Worm (Caenorhabditis elegans) whole organism, late embryonic: ENCODE results near the gene ZK892.3.

ENCODE experiments used
- C08G9.2 ChIP-seq: sonication (generic microtip); optimal IDR thresholded peaks from 2 replicates; lab custom pipeline; 2016; ENCODE audit warnings: mild to moderate bottlenecking, missing genetic modification characterization, moderate library complexity, missing compliant biosample characterization
- F13H6.1 ChIP-seq: sonication (generic microtip); optimal IDR thresholded peaks from 2 replicates; lab custom pipeline; 2016; ENCODE audit warnings: missing genetic modification characterization, missing compliant biosample characterization
- K02D7.2 ChIP-seq: sonication (generic microtip); optimal IDR thresholded peaks from 2 replicates; lab custom pipeline; 2017; ENCODE audit warnings: mild to moderate bottlenecking, missing genetic modification characterization, missing compliant biosample characterization
- K09A11.1 ChIP-seq: sonication (generic microtip); optimal IDR thresholded peaks from 2 replicates; lab custom pipeline; 2017; ENCODE audit warnings: antibody characterized with exemption, mild to moderate bottlenecking, missing genetic modification characterization, missing compliant biosample characterization; ENCODE audit not compliant: insufficient read depth
- T23F11.4 ChIP-seq: fragments of 200-800 bp; sonication (Bioruptor generic); optimal IDR thresholded peaks from 2 replicates; lab custom pipeline; 2018; ENCODE audit warnings: mild to moderate bottlenecking, missing genetic modification characterization, missing compliant biosample characterization
- Y22D7AL.16 ChIP-seq: sonication (generic microtip); optimal IDR thresholded peaks from 2 replicates; lab custom pipeline; 2016; ENCODE audit warnings: missing genetic modification characterization, missing compliant biosample characterization
- ama-1 ChIP-seq: fragments of 150-350 bp; optimal IDR thresholded peaks from 2 replicates; lab custom pipeline; 2014
- ceh-19 ChIP-seq: fragments of 200-800 bp; sonication (Bioruptor generic); optimal IDR thresholded peaks from 2 replicates; lab custom pipeline; 2018; ENCODE audit warnings: mild to moderate bottlenecking, missing genetic modification characterization, missing compliant biosample characterization
- ceh-24 ChIP-seq: sonication (generic microtip); optimal IDR thresholded peaks from 2 replicates; lab custom pipeline; 2016; ENCODE audit warnings: mild to moderate bottlenecking, missing genetic modification characterization, missing compliant biosample characterization
- ceh-30 ChIP-seq: fragments of 150-350 bp; optimal IDR thresholded peaks from 2 replicates; lab custom pipeline; 2014; ENCODE audit warnings: missing biosample characterization, missing genetic modification characterization
- ceh-31 ChIP-seq: sonication (generic microtip); optimal IDR thresholded peaks from 2 replicates; lab custom pipeline; 2016; ENCODE audit warnings: missing genetic modification characterization, missing compliant biosample characterization
- ceh-34 ChIP-seq: sonication (generic microtip); optimal IDR thresholded peaks from 2 replicates; lab custom pipeline; 2016; ENCODE audit warnings: mild to moderate bottlenecking, missing genetic modification characterization, missing compliant biosample characterization
- ceh-45 ChIP-seq: fragments of 200-800 bp; sonication (Bioruptor generic); IDR thresholded peaks from 2 replicates; pipeline ENCODE4 v1.3.6; 2022; ENCODE audit warnings: missing genetic modification reagents, missing genetic modification characterization, missing compliant biosample characterization
- ceh-48 ChIP-seq: sonication (generic microtip); optimal IDR thresholded peaks from 2 replicates; lab custom pipeline; 2016; ENCODE audit warnings: missing genetic modification characterization, inconsistent platforms, missing compliant biosample characterization
- ceh-6 ChIP-seq: fragments of 200-800 bp; sonication (Bioruptor generic); optimal IDR thresholded peaks from 2 replicates; lab custom pipeline; 2018; ENCODE audit warnings: mild to moderate bottlenecking, missing genetic modification characterization, missing compliant biosample characterization
- ceh-9 ChIP-seq: sonication (generic microtip); optimal IDR thresholded peaks from 2 replicates; lab custom pipeline; 2016; ENCODE audit warnings: mild to moderate bottlenecking, missing genetic modification characterization, inconsistent platforms, missing compliant biosample characterization
- che-1 ChIP-seq: sonication (generic microtip); optimal IDR thresholded peaks from 2 replicates; lab custom pipeline; 2016; ENCODE audit warnings: mild to moderate bottlenecking, missing genetic modification characterization, missing compliant biosample characterization
- dve-1 ChIP-seq: sonication (generic microtip); optimal IDR thresholded peaks from 2 replicates; lab custom pipeline; 2017; ENCODE audit warnings: antibody characterized with exemption, mild to moderate bottlenecking, missing genetic modification characterization, missing compliant biosample characterization
- elt-2 ChIP-seq: sonication (generic microtip); optimal IDR thresholded peaks from 2 replicates; lab custom pipeline; 2016; ENCODE audit warnings: missing genetic modification reagents, missing genetic modification characterization, missing compliant biosample characterization
- elt-4 ChIP-seq: sonication (generic microtip); optimal IDR thresholded peaks from 2 replicates; lab custom pipeline; 2016; ENCODE audit warnings: missing genetic modification characterization, missing compliant biosample characterization
- ets-4 ChIP-seq: sonication (generic microtip); optimal IDR thresholded peaks from 2 replicates; lab custom pipeline; 2016; ENCODE audit warnings: missing genetic modification characterization, missing compliant biosample characterization
- eyg-1 ChIP-seq: sonication (generic microtip); optimal IDR thresholded peaks from 2 replicates; lab custom pipeline; 2016; ENCODE audit warnings: missing genotype, missing genetic modification characterization, missing compliant biosample characterization
- fkh-6 ChIP-seq: sonication (generic microtip); optimal IDR thresholded peaks from 2 replicates; lab custom pipeline; 2016; ENCODE audit warnings: missing genetic modification characterization, missing compliant biosample characterization
- gmeb-2 ChIP-seq: sonication (generic microtip); optimal IDR thresholded peaks from 2 replicates; lab custom pipeline; 2016; ENCODE audit warnings: missing genetic modification characterization, inconsistent platforms, missing compliant biosample characterization
- hlh-13 ChIP-seq: fragments of 200-800 bp; sonication (Bioruptor generic); optimal IDR thresholded peaks from 2 replicates; lab custom pipeline; 2018; ENCODE audit warnings: mild to moderate bottlenecking, missing genetic modification characterization, missing compliant biosample characterization
- hlh-15 ChIP-seq: sonication (generic microtip); optimal IDR thresholded peaks from 2 replicates; lab custom pipeline; 2016; ENCODE audit warnings: missing genetic modification characterization, missing compliant biosample characterization
- hlh-8 ChIP-seq: sonication (generic microtip); optimal IDR thresholded peaks from 2 replicates; lab custom pipeline; 2016; ENCODE audit warnings: missing genotype, missing genetic modification characterization, missing compliant biosample characterization
- lim-6 ChIP-seq: sonication (generic microtip); optimal IDR thresholded peaks from 2 replicates; lab custom pipeline; 2016; ENCODE audit warnings: missing genetic modification characterization, missing compliant biosample characterization
- mec-3 ChIP-seq: sonication (generic microtip); optimal IDR thresholded peaks from 2 replicates; lab custom pipeline; 2016; ENCODE audit warnings: borderline replicate concordance, missing genetic modification characterization, missing compliant biosample characterization
- pax-1 ChIP-seq: fragments of 150-350 bp; optimal IDR thresholded peaks from 2 replicates; lab custom pipeline; 2014; ENCODE audit warnings: missing biosample characterization, missing genetic modification characterization
- pha-2 ChIP-seq: sonication (generic microtip); optimal IDR thresholded peaks from 2 replicates; lab custom pipeline; 2017; ENCODE audit warnings: mild to moderate bottlenecking, missing genetic modification characterization, missing compliant biosample characterization
- pha-4 ChIP-seq: fragments of 150-350 bp; optimal IDR thresholded peaks from 2 replicates; lab custom pipeline; 2018; ENCODE audit warnings: missing biosample characterization, missing genetic modification reagents, missing genetic modification characterization
- pros-1 ChIP-seq: fragments of 150-350 bp; optimal IDR thresholded peaks from 2 replicates; lab custom pipeline; 2014; ENCODE audit warnings: missing biosample characterization, missing genetic modification reagents, missing genetic modification characterization
- rnt-1 ChIP-seq: sonication (generic microtip); optimal IDR thresholded peaks from 2 replicates; lab custom pipeline; 2016; ENCODE audit warnings: missing genetic modification characterization, missing compliant biosample characterization
- sdc-2 ChIP-seq: sonication (generic microtip); optimal IDR thresholded peaks from 2 replicates; lab custom pipeline; 2016; ENCODE audit warnings: missing genotype, missing genetic modification characterization, missing compliant biosample characterization
- sox-4 ChIP-seq: sonication (generic microtip); optimal IDR thresholded peaks from 2 replicates; lab custom pipeline; 2017; ENCODE audit warnings: mild to moderate bottlenecking, missing genetic modification characterization, inconsistent platforms, missing compliant biosample characterization
- syd-9 ChIP-seq: sonication (generic microtip); optimal IDR thresholded peaks from 2 replicates; lab custom pipeline; 2016; ENCODE audit warnings: mild to moderate bottlenecking, missing genetic modification characterization, moderate library complexity, missing compliant biosample characterization
- tbx-2 ChIP-seq: sonication (generic microtip); optimal IDR thresholded peaks from 2 replicates; lab custom pipeline; 2016; ENCODE audit warnings: missing genetic modification characterization, missing compliant biosample characterization
- unc-3 ChIP-seq, 2 experiments: fragments of 200-800 bp in 1 of 2; sonication (Bioruptor generic) in 1 of 2; sonication (generic microtip) in 1 of 2; conservative IDR thresholded peaks in 1 of 2; optimal IDR thresholded peaks in 1 of 2; 2 replicates each; pipeline versions ENCODE4 v1.3.6 to Lab custom; 2016 to 2022; ENCODE audit warnings: missing compliant biosample characterization in 2 of 2, missing genetic modification characterization in 2 of 2, missing genetic modification reagents in 1 of 2
- unc-55 ChIP-seq: sonication (generic microtip); optimal IDR thresholded peaks from 2 replicates; lab custom pipeline; 2017; ENCODE audit warnings: missing biosample characterization, missing genetic modification reagents, missing genetic modification characterization
- unc-86 ChIP-seq: sonication (generic microtip); optimal IDR thresholded peaks from 2 replicates; lab custom pipeline; 2016; ENCODE audit warnings: missing genetic modification characterization, missing compliant biosample characterization
- zip-5 ChIP-seq: sonication (generic microtip); optimal IDR thresholded peaks from 2 replicates; lab custom pipeline; 2016; ENCODE audit warnings: missing genetic modification characterization, missing compliant biosample characterization

Gene ZK892.3

ce11 chrII:10012490-10012889 lies 10.8 kb downstream of the ZK892.3 start:
- TF ChIP-seq elt-2 (tag; lab: Kevin White, UChicago) (no peak), gmeb-2 (tag; lab: Kevin White, UChicago) (no peak), hlh-8 (tag; lab: Kevin White, UChicago) (no peak), pax-1 (tag; lab: Kevin White, UChicago) (no peak), zip-5 (tag; lab: Kevin White, UChicago) (no peak), mec-3 (no peak), rnt-1 (tag; lab: Kevin White, UChicago) (no peak), ceh-48 (tag; lab: Kevin White, UChicago) (no peak), pros-1 (tag; lab: Kevin White, UChicago) (no peak), K09A11.1 (tag; lab: Kevin White, UChicago) (no peak), eyg-1 (no peak), ceh-24 (tag; lab: Kevin White, UChicago) (no peak), hlh-15 (tag; lab: Kevin White, UChicago) (no peak), ceh-9 (no peak), sdc-2 (tag; lab: Kevin White, UChicago) (no peak), ceh-45 (GFP tag; lab: Robert Waterston, UW) (no peak), pha-2 (tag; lab: Kevin White, UChicago) (no peak)

ce11 chrII:10014384-10014783 lies 12.7 kb downstream of the ZK892.3 start:
- TF ChIP-seq unc-55 (no peak), ceh-30 (no peak), che-1 (no peak), C08G9.2 (tag; lab: Kevin White, UChicago) (no peak), T23F11.4 (no peak), fkh-6 (tag; lab: Kevin White, UChicago) (no peak), sox-4 (tag; lab: Kevin White, UChicago) (no peak), tbx-2 (tag; lab: Kevin White, UChicago) (no peak), mec-3 (no peak), ceh-19 (GFP tag; lab: Kevin White, UChicago) (no peak), elt-4 (no peak)

ce11 chrII:10016013-10016412 lies 14.4 kb downstream of the ZK892.3 start, which contains the start of gene lec-2:
Gene lec-2, minus strand, starts transcription at chrII:10016183.
- no peak for TF ChIP-seq dve-1 (tag; lab: Kevin White, UChicago)

ce11 chrII:10017528-10017927 lies 15.9 kb downstream of the ZK892.3 start:
- TF ChIP-seq Y22D7AL.16, result no peak
- no peak for TF ChIP-seq ceh-48 (tag; lab: Kevin White, UChicago)
- TF ChIP-seq F13H6.1 (tag; lab: Kevin White, UChicago), result no peak
- TF ChIP-seq T23F11.4, result no peak
- TF ChIP-seq unc-3 (GFP tag; conservative IDR thresholded peaks at IDR 0.05; lab: Robert Waterston, UW), result no peak
- TF ChIP-seq unc-3 (tag; optimal IDR thresholded peaks at IDR 0.05; lab: Kevin White, UChicago), result no peak
- TF ChIP-seq pax-1 (tag; lab: Kevin White, UChicago), result no peak
- TF ChIP-seq tbx-2 (tag; lab: Kevin White, UChicago), result no peak
- TF ChIP-seq pros-1 (tag; lab: Kevin White, UChicago), result no peak
- TF ChIP-seq ceh-34 (tag; lab: Kevin White, UChicago), result no peak
- TF ChIP-seq K02D7.2 (tag; lab: Kevin White, UChicago), result no peak
- no peak for TF ChIP-seq sox-4 (tag; lab: Kevin White, UChicago)
- TF ChIP-seq eyg-1, result no peak
- no peak for TF ChIP-seq ets-4
- TF ChIP-seq fkh-6 (tag; lab: Kevin White, UChicago), result no peak
- TF ChIP-seq ama-1 (lab: Kevin White, UChicago), result no peak
- no peak for TF ChIP-seq zip-5 (tag; lab: Kevin White, UChicago)

- no peak for TF ChIP-seq unc-86 (tag; lab: Kevin White, UChicago)
- no peak for TF ChIP-seq rnt-1 (tag; lab: Kevin White, UChicago)
- TF ChIP-seq hlh-8 (tag; lab: Kevin White, UChicago), result no peak
- no peak for TF ChIP-seq ceh-6 (GFP tag; lab: Kevin White, UChicago)
- no peak for TF ChIP-seq ceh-31 (tag; lab: Kevin White, UChicago)
- no peak for TF ChIP-seq eyg-1
- TF ChIP-seq K02D7.2 (tag; lab: Kevin White, UChicago), result no peak
- no peak for TF ChIP-seq dve-1 (tag; lab: Kevin White, UChicago)
- no peak for TF ChIP-seq hlh-13 (GFP tag; lab: Kevin White, UChicago)
- no peak for TF ChIP-seq lim-6 (tag; lab: Kevin White, UChicago)
- TF ChIP-seq pha-4 (tag; lab: Kevin White, UChicago), result no peak
- no peak for TF ChIP-seq tbx-2 (tag; lab: Kevin White, UChicago)
- TF ChIP-seq syd-9, result no peak
- no peak for TF ChIP-seq ceh-9
These were observed 18.0 kb downstream of the ZK892.3 start for ce11 chrII:10019669-10020068.
